Fruit fly (Drosophila melanogaster) S2 (cell line): ENCODE results near the gene faf.

Experiments used
- CG8478 ChIP-seq: fragments of >200 bp; optimal IDR thresholded peaks from 2 replicates; lab custom pipeline; 2018
- CTCF ChIP-seq, 2 experiments: fragments of >200 bp; optimal IDR thresholded peaks; 2 replicates each; lab custom pipeline; 2018

Gene faf

DNA sequence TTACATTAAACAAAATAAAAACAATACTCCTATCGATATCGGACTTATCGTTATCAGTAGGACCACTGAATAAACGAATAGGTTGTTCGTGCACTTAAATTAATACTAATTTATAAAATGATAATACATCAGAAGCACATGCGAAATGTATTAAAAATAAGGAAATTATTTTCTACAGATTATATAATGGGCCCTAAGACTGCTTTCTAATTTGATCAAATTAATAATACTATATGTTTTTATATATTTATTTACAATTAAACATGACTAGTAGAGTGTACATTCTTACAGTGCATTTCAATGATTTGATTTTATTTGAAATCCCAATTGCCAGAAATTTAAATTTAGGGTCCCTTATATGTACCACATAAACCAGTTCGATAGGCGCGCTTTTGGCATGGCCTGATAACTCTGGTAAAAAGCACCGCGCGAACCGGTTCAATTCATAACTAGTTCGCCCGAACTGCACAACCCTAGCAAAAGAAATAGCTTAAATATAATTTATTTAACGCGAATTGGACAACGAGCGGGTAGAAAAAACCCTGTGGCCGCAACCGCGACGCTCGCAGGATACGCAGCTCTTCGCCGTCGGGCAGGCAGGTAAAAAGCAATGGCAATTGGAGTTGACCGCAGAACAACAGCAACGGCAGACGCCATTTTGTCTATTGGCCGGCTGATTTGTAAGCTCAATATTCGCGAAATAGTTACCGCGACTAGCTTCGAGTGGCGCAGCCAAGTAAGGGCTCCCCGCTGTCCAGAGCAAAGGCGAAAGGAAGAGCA lies at the start of gene faf, which contains the start of gene CG2126:
Gene faf (plus strand): TSS at position 438 of the 780 bp plus-strand sequence.
Gene CG2126 (minus strand): TSS at position 70 of the 780 bp plus-strand sequence.
- TF ChIP-seq CTCF (optimal IDR thresholded peaks at IDR 0.05; lab: Kevin White, UChicago) (no peak), CG8478 (lab: Kevin White, UChicago) (no peak)

- no peak for TF ChIP-seq CTCF (optimal IDR thresholded peaks at IDR 0.05; lab: Kevin White, UChicago)
- no peak for TF ChIP-seq CG8478 (lab: Kevin White, UChicago)
Observed at dm6 chr3R:31727773-31728172, 49.0 kb upstream of the faf start.

DNA sequence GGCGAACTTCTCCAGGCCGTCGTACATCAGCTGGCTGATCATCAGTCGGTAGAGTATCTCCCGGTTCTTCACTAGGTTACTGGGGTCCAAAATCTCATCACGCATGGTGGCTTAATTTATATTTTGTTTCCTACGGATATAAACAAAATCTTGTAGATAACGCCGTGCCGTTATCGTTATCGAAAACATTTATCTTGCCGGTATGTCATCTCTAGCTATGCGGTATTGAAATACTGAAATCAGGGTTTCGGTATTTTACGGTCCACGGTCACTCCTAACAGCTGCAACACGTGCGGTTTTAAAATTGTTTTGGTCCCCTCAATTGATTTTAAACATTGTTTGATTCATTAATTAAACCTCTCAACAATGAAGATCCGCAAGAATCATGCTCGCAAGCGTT lies 40.0 kb upstream of the faf start, which contains the start of the genes CstF50 and CG11563:
Gene CstF50 (minus strand): TSS at position 188 of the 400 bp plus-strand sequence.
Gene CG11563 (plus strand): TSS at position 260 of the 400 bp plus-strand sequence.
- no peak for TF ChIP-seq CG8478 (lab: Kevin White, UChicago)
- TF ChIP-seq CTCF (optimal IDR thresholded peaks at IDR 0.05; lab: Kevin White, UChicago): no peak

- no peak for TF ChIP-seq CTCF (optimal IDR thresholded peaks at IDR 0.05; lab: Kevin White, UChicago)
- no peak for TF ChIP-seq CG8478 (lab: Kevin White, UChicago)
Observed at dm6 chr3R:31738060-31738619, 38.7 kb upstream of the faf start, which contains the start of gene eEF1alpha2. Gene eEF1alpha2, plus strand, starts transcription at chr3R:31738468.

DNA sequence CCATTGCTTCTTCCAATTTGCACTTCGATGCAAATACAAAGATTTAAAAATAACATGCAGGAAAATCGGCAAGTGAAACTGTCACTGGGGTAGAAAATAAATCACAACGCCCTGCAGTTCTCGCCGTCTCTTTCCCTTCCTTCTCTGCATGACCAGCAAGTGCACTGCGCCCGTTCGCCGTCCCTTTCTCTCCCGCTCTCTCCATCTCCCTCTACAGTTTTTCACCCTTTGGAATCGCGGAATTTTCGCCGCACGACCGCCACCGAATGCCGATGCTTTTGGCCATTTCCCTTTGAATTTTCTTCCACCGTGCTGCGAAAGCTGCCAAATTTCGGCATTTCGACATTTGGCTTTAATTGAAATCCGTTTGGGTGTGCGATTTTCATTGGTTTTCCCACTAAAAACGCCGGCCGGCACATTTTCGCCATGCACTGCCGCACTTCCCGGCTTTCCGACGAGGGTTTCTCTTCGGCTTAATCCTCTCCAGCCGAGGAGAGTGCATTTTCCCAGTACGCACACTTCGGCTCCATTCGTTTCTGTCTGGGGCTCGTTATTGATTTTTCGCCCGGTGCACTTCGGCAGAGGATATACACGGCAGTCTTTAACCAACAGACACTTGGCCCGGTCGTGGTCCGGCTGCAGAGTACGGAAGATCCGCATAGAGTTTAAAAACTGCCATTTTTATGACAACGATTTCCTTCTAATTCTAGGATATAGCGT lies 37.6 kb upstream of the faf start:
- TF ChIP-seq CTCF (optimal IDR thresholded peaks at IDR 0.05; lab: Kevin White, UChicago) (no peak), CG8478 (lab: Kevin White, UChicago) (no peak)

DNA sequence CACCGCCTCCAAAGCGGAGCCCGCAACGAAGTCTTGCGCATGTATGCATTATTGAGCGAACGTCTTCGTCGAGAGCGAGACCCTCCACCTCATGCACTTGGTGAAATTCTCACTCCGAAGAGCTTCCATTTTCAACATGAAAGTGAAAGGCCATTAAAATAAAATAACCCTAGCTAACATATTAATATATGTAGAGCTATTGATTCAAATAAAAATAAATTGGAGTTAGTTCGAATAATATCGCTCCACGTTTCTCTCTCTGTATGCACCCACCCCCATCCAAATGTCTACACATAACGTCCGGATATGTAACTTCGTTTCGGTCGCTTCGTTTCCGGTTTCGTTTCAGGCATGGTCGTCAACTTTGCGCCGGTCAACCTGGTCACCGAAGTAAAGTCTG lies 35.5 kb upstream of the faf start:
- TF ChIP-seq CTCF (optimal IDR thresholded peaks at IDR 0.05; lab: Kevin White, UChicago) (no peak), CG8478 (lab: Kevin White, UChicago) (no peak)

dm6 chr3R:31743279-31743678 lies 33.5 kb upstream of the faf start, which contains the start of gene Tbca:
Gene Tbca, plus strand, starts transcription at chr3R:31743490.
- TF ChIP-seq CG8478 (lab: Kevin White, UChicago) (no peak), CTCF (optimal IDR thresholded peaks at IDR 0.05; lab: Kevin White, UChicago) (peak in 1 of 2 experiments; percentile 2)

dm6 chr3R:31744044-31744652 lies 32.7 kb upstream of the faf start, which contains the start of gene CG1896:
Gene CG1896, plus strand, starts transcription at chr3R:31744282.
- TF ChIP-seq CG8478 (lab: Kevin White, UChicago): no peak
- no peak for TF ChIP-seq CTCF (optimal IDR thresholded peaks at IDR 0.05; lab: Kevin White, UChicago)

DNA sequence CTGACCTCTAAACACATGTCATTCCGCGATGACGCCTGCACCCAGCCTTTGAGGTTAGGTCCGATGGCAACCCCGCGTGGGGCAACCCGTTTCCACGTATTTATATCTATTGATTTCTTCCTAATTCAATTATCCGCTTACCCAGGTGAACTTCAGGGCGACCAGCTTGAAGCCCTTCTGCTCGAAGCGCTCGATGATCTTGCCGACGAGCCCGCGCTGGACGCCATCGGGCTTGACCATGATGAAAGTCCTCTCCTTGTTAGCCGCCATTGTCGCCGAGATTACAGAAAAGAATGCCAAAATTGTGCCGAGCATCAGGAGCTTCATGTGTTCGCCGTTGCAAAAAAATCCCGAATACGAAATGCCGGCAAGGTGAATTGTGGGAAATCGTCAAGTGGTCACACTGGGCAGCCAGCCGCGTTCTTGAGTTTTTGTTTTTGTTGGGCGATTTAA lies 31.2 kb upstream of the faf start, which contains the start of gene awd:
Gene awd (minus strand): TSS at position 449 of the 453 bp plus-strand sequence.
- TF ChIP-seq CG8478 (lab: Kevin White, UChicago): no peak
- TF ChIP-seq CTCF (optimal IDR thresholded peaks at IDR 0.05; lab: Kevin White, UChicago): peak in 1 of 2 experiments; percentile 24

- TF ChIP-seq CTCF (optimal IDR thresholded peaks at IDR 0.05; lab: Kevin White, UChicago) (peak; percentile 18 to 40), CG8478 (lab: Kevin White, UChicago) (no peak)
Observed at dm6 chr3R:31747429-31748048, 29.3 kb upstream of the faf start, which contains the start of the genes nero and CG1910. Gene nero, minus strand, starts transcription at chr3R:31747558. Gene CG1910, plus strand, starts transcription at chr3R:31747643.

- TF ChIP-seq CG8478 (lab: Kevin White, UChicago): no peak
- TF ChIP-seq CTCF (optimal IDR thresholded peaks at IDR 0.05; lab: Kevin White, UChicago): no peak
Observed at dm6 chr3R:31748093-31748996, 28.5 kb upstream of the faf start.

- TF ChIP-seq CG8478 (lab: Kevin White, UChicago) (no peak), CTCF (optimal IDR thresholded peaks at IDR 0.05; lab: Kevin White, UChicago) (no peak)
Observed at dm6 chr3R:31754605-31755004, 22.2 kb upstream of the faf start, which contains the start of gene salt. Gene salt, minus strand, starts transcription at chr3R:31754705.
